Worm (Caenorhabditis elegans): ENCODE measurements around the gene Y39E4B.13.

- no peak for TF ChIP-seq snpc-4 (tag; optimal IDR thresholded peaks at IDR 0.05)
- no peak for TF ChIP-seq unc-39 (tag; optimal IDR thresholded peaks at IDR 0.05)
- TF ChIP-seq nhr-28 (tag; optimal IDR thresholded peaks at IDR 0.05) = no peak
- no peak for TF ChIP-seq nhr-12 (tag; optimal IDR thresholded peaks at IDR 0.05)
- TF ChIP-seq nhr-2 (tag; optimal IDR thresholded peaks at IDR 0.05) = no peak
- TF ChIP-seq elt-1 (tag; optimal IDR thresholded peaks at IDR 0.05; ENCODE audit: borderline replicate concordance, insufficient read depth) = no peak
- TF ChIP-seq nhr-76 (tag; optimal IDR thresholded peaks at IDR 0.05) = no peak
- TF ChIP-seq drap-1 (GFP tag; optimal IDR thresholded peaks at IDR 0.05) = no peak
- no peak for TF ChIP-seq pha-4 (tag; optimal IDR thresholded peaks at IDR 0.05)
These were observed 27.9 kb upstream of the Y39E4B.13 start for ce11 chrIII:13062989-13063388.
